Fruit fly (Drosophila melanogaster) whole organism, pupa: ENCODE data around the gene CG12984.

Experiments
- CG10348 ChIP-seq: fragments of 200-800 bp; sonication (Bioruptor generic); IDR thresholded peaks from 2 replicates; pipeline ENCODE4 v1.3.6; 2022; ENCODE audit warnings: missing biosample characterization, missing genetic modification characterization
- CG12605 ChIP-seq: fragments of 200-800 bp; sonication (Bioruptor generic); IDR thresholded peaks from 2 replicates; pipeline ENCODE4 v1.3.6; 2022; ENCODE audit warnings: missing biosample characterization, missing genetic modification characterization
- CG13204 ChIP-seq: fragments of 200-800 bp; sonication (Bioruptor generic); optimal IDR thresholded peaks from 2 replicates; lab custom pipeline; 2018; ENCODE audit warnings: missing biosample characterization, mild to moderate bottlenecking, missing genetic modification characterization, moderate library complexity
- CG14655 ChIP-seq: fragments of 200-800 bp; sonication (Bioruptor generic); optimal IDR thresholded peaks from 3 replicates; lab custom pipeline; 2017; ENCODE audit warnings: mild to moderate bottlenecking, missing biosample characterization, missing genetic modification reagents, missing genetic modification characterization
- CG15710 ChIP-seq: fragments of 200-800 bp; sonication (Bioruptor generic); optimal IDR thresholded peaks from 2 replicates; lab custom pipeline; 2018; ENCODE audit warnings: missing biosample characterization, mild to moderate bottlenecking, missing genetic modification characterization, moderate library complexity
- CG17806 ChIP-seq: fragments of 200-800 bp; sonication (Bioruptor generic); optimal IDR thresholded peaks from 2 replicates; lab custom pipeline; 2018; ENCODE audit warnings: missing biosample characterization, mild to moderate bottlenecking, missing genetic modification characterization, moderate library complexity
- CG32121 ChIP-seq: fragments of 200-800 bp; sonication (Bioruptor generic); IDR thresholded peaks from 2 replicates; pipeline ENCODE4 v1.3.6; 2022; ENCODE audit warnings: missing biosample characterization, missing genetic modification characterization
- CG34367 ChIP-seq: fragments of 200-800 bp; sonication (Bioruptor generic); optimal IDR thresholded peaks from 2 replicates; lab custom pipeline; 2018; ENCODE audit warnings: missing biosample characterization, mild to moderate bottlenecking, missing genetic modification characterization
- CG4496 ChIP-seq: fragments of 200-800 bp; sonication (Bioruptor generic); IDR thresholded peaks from 3 replicates; pipeline ENCODE4 v1.3.6; 2022; ENCODE audit warnings: missing biosample characterization, missing genetic modification characterization
- CG8159 ChIP-seq: fragments of 200-800 bp; sonication (Bioruptor generic); optimal IDR thresholded peaks from 3 replicates; lab custom pipeline; 2018; ENCODE audit warnings: missing biosample characterization, mild to moderate bottlenecking, missing genetic modification characterization, moderate library complexity
- CG8301 ChIP-seq: fragments of 200-800 bp; sonication (Bioruptor generic); optimal IDR thresholded peaks from 2 replicates; lab custom pipeline; 2018; ENCODE audit warnings: missing biosample characterization, mild to moderate bottlenecking, missing genetic modification characterization
- CG9948 ChIP-seq: fragments of 200-800 bp; sonication (Bioruptor generic); optimal IDR thresholded peaks from 2 replicates; lab custom pipeline; 2018; ENCODE audit warnings: missing biosample characterization, mild to moderate bottlenecking, missing genetic modification characterization, moderate library complexity
- D1 ChIP-seq: fragments of 200-800 bp; sonication (Bioruptor generic); optimal IDR thresholded peaks from 2 replicates; lab custom pipeline; 2018; ENCODE audit warnings: missing biosample characterization, mild to moderate bottlenecking, missing genetic modification characterization, moderate library complexity
- EcR ChIP-seq: fragments of 200-800 bp; sonication (Bioruptor generic); optimal IDR thresholded peaks from 3 replicates; lab custom pipeline; 2019; ENCODE audit warnings: missing biosample characterization, missing genetic modification characterization, mild to moderate bottlenecking, moderate library complexity, missing genetic modification reagents
- Ets98B ChIP-seq: fragments of 200-800 bp; sonication (Bioruptor generic); IDR thresholded peaks from 2 replicates; pipeline ENCODE4 v1.3.6; 2022; ENCODE audit warnings: missing biosample characterization, missing genetic modification characterization
- Pif1A ChIP-seq: fragments of 200-800 bp; sonication (Bioruptor generic); optimal IDR thresholded peaks from 3 replicates; lab custom pipeline; 2016; ENCODE audit warnings: missing biosample characterization, missing genetic modification characterization
- Pif1B ChIP-seq: fragments of 200-800 bp; sonication (Bioruptor generic); optimal IDR thresholded peaks from 3 replicates; lab custom pipeline; 2016; ENCODE audit warnings: missing biosample characterization, missing genetic modification characterization
- Snoo ChIP-seq: fragments of 200-800 bp; sonication (Bioruptor generic); optimal IDR thresholded peaks from 3 replicates; lab custom pipeline; 2017; ENCODE audit warnings: missing biosample characterization, mild to moderate bottlenecking, missing genetic modification characterization, inconsistent platforms
- fd96Ca ChIP-seq: fragments of 200-800 bp; sonication (Bioruptor generic); IDR thresholded peaks from 3 replicates; pipeline ENCODE4 v1.3.6; 2022; ENCODE audit warnings: missing biosample characterization, missing genetic modification characterization
- gl ChIP-seq: fragments of 200-800 bp; sonication (Bioruptor generic); optimal IDR thresholded peaks from 2 replicates; lab custom pipeline; 2018; ENCODE audit warnings: missing biosample characterization, mild to moderate bottlenecking, missing genetic modification characterization
- rn ChIP-seq: fragments of 200-800 bp; sonication (Bioruptor generic); IDR thresholded peaks from 2 replicates; pipeline ENCODE4 v1.3.6; 2022; ENCODE audit warnings: missing biosample characterization, missing genetic modification characterization

Gene CG12984

dm6 chr3L:20980499-20980898 lies 11.0 kb upstream of the CG12984 start:
- TF ChIP-seq CG14655 (GFP tag; lab: Kevin White, UChicago) (peak; percentile 17), Pif1B (GFP tag; lab: Kevin White, UChicago) (no peak), CG8301 (tag; lab: Kevin White, UChicago) (peak; percentile 11)

- peak; percentile 55 for TF ChIP-seq CG14655 (GFP tag; lab: Kevin White, UChicago)
- 0 out of 2 replicates have a peak, but pooled peaks have one; percentile 17 for TF ChIP-seq rn (GFP tag; lab: Robert Waterston, UW)
- no peak for TF ChIP-seq D1 (tag; lab: Kevin White, UChicago)
- TF ChIP-seq CG8301 (tag; lab: Kevin White, UChicago) = peak; percentile 42
- TF ChIP-seq CG4496 = no peak
- peak; percentile 2 for TF ChIP-seq Pif1A (GFP tag; lab: Kevin White, UChicago)
- peak; percentile 8 for TF ChIP-seq CG15710
- TF ChIP-seq CG9948 (tag; lab: Kevin White, UChicago) = peak; percentile 30
- TF ChIP-seq CG8159 (tag; lab: Kevin White, UChicago) = peak; percentile 26
- TF ChIP-seq CG12605 (GFP tag; lab: Robert Waterston, UW) = no peak
- peak; percentile 18 for TF ChIP-seq Pif1B (GFP tag; lab: Kevin White, UChicago)
- TF ChIP-seq CG17806 (tag; lab: Kevin White, UChicago) = peak; percentile 26
Observed at dm6 chr3L:20981724-20982123, 9.7 kb upstream of the CG12984 start.

dm6 chr3L:20982544-20982943 lies 8.9 kb upstream of the CG12984 start:
- TF ChIP-seq CG14655 (GFP tag; lab: Kevin White, UChicago) (peak; percentile 55), CG8301 (tag; lab: Kevin White, UChicago) (peak; percentile 24), CG17806 (tag; lab: Kevin White, UChicago) (no peak)

dm6 chr3L:20983309-20983708 lies 8.2 kb upstream of the CG12984 start:
- peak; percentile 76 for TF ChIP-seq CG14655 (GFP tag; lab: Kevin White, UChicago)
- no peak for TF ChIP-seq CG12605 (GFP tag; lab: Robert Waterston, UW)
- peak; percentile 38 for TF ChIP-seq CG8159 (tag; lab: Kevin White, UChicago)
- no peak for TF ChIP-seq fd96Ca (GFP tag; lab: Robert Waterston, UW)
- no peak for TF ChIP-seq Snoo (tag; lab: Kevin White, UChicago)
- TF ChIP-seq Ets98B (GFP tag; lab: Robert Waterston, UW) = no peak
- TF ChIP-seq CG34367 (tag; lab: Kevin White, UChicago) = no peak
- no peak for TF ChIP-seq CG10348 (GFP tag; lab: Robert Waterston, UW)
- no peak for TF ChIP-seq CG13204
- TF ChIP-seq CG32121 = no peak
- no peak for TF ChIP-seq D1 (tag; lab: Kevin White, UChicago)
- peak; percentile 53 for TF ChIP-seq CG9948 (tag; lab: Kevin White, UChicago)
- peak; percentile 9 for TF ChIP-seq CG15710
- no peak for TF ChIP-seq gl (tag; lab: Kevin White, UChicago)
- peak; percentile 42; the same call in 1 of the 3 replicates for TF ChIP-seq CG4496
- TF ChIP-seq CG8301 (tag; lab: Kevin White, UChicago) = peak; percentile 68
- peak; percentile 37 for TF ChIP-seq Pif1B (GFP tag; lab: Kevin White, UChicago)
- TF ChIP-seq CG17806 (tag; lab: Kevin White, UChicago) = peak; percentile 39
- peak; percentile 41 for TF ChIP-seq Pif1A (GFP tag; lab: Kevin White, UChicago)
- TF ChIP-seq EcR (GFP tag; lab: Kevin White, UChicago) = no peak
- no peak for TF ChIP-seq rn (GFP tag; lab: Robert Waterston, UW)
- TF ChIP-seq, all 21 proteins: peak for 9

dm6 chr3L:20984414-20985208 lies 6.9 kb upstream of the CG12984 start:
- TF ChIP-seq CG34367 (tag; lab: Kevin White, UChicago) (no peak), CG8301 (tag; lab: Kevin White, UChicago) (no peak), EcR (GFP tag; lab: Kevin White, UChicago) (peak; percentile 34), CG4496 (no peak), CG13204 (peak; percentile 38)

- TF ChIP-seq gl (tag; lab: Kevin White, UChicago) (no peak), CG34367 (tag; lab: Kevin White, UChicago) (peak; percentile 80), EcR (GFP tag; lab: Kevin White, UChicago) (no peak), CG12605 (GFP tag; lab: Robert Waterston, UW) (peak; percentile 24; the same call in 1 of the 2 replicates), Pif1A (GFP tag; lab: Kevin White, UChicago) (peak; percentile 22), CG8301 (tag; lab: Kevin White, UChicago) (peak; percentile 81), Snoo (tag; lab: Kevin White, UChicago) (peak; percentile 59), CG17806 (tag; lab: Kevin White, UChicago) (peak; percentile 83), CG13204 (no peak), CG15710 (peak; percentile 85), CG10348 (GFP tag; lab: Robert Waterston, UW) (no peak), D1 (tag; lab: Kevin White, UChicago) (peak; percentile 87), Ets98B (GFP tag; lab: Robert Waterston, UW) (no peak), CG8159 (tag; lab: Kevin White, UChicago) (peak; percentile 91), rn (GFP tag; lab: Robert Waterston, UW) (no peak; the same call in 1 of the 2 replicates), CG9948 (tag; lab: Kevin White, UChicago) (peak; percentile 90), fd96Ca (GFP tag; lab: Robert Waterston, UW) (no peak), Pif1B (GFP tag; lab: Kevin White, UChicago) (no peak), CG14655 (GFP tag; lab: Kevin White, UChicago) (peak; percentile 88), CG32121 (0 out of 2 replicates have a peak, but pooled peaks have one; percentile 16), CG4496 (peak; percentile 47; the same call in 1 of the 3 replicates)
Observed at dm6 chr3L:20986929-20987363, 4.5 kb upstream of the CG12984 start.
